Worm (Caenorhabditis elegans) whole organism, L4/young adult: Measurements from ENCODE around the gene jnk-1.

Experiments used
- W03F9.2 ChIP-seq: fragments of 150-350 bp; optimal IDR thresholded peaks from 2 replicates; lab custom pipeline; 2014; ENCODE audit warnings: missing biosample characterization, missing genetic modification characterization
- dao-5 ChIP-seq: sonication (generic microtip); optimal IDR thresholded peaks from 2 replicates; lab custom pipeline; 2016; ENCODE audit warnings: missing genotype, missing genetic modification characterization, moderate library complexity, missing compliant biosample characterization
- him-1 ChIP-seq: sonication (generic microtip); optimal IDR thresholded peaks from 2 replicates; lab custom pipeline; 2016; ENCODE audit warnings: missing genotype, missing genetic modification reagents, missing genetic modification characterization, missing compliant biosample characterization

jnk-1 gene

DNA sequence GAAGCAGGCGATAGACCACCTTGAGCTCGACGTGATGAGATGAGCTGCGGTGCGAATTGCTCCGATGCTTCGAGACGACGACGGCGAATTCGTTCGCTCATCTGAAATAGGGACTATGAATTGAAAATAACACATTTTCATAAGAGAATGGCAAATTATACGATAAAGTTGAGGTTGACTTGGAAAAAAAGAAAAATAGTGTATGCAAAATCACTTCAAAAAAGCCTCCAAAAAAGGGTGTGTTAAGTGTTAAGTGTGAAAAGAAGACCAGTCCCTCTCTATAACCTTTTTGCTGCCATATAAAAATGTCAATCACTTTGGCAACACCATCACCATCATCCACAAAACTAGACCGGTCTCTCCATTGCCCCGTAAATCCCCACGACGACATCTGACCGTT lies 29.4 kb downstream of the jnk-1 start, which contains the start of gene prkl-1:
TSS of gene prkl-1 (minus strand) at position 101 of the 400 bp plus-strand sequence.
- no peak for TF ChIP-seq him-1
- no peak for TF ChIP-seq W03F9.2
- no peak for TF ChIP-seq dao-5 (tag; lab: Kevin White, UChicago)

ce11 chrIV:6991070-6991469 lies 33.6 kb downstream of the jnk-1 start:
- no peak for TF ChIP-seq W03F9.2
- no peak for TF ChIP-seq dao-5 (tag; lab: Kevin White, UChicago)
- TF ChIP-seq him-1 = no peak

DNA sequence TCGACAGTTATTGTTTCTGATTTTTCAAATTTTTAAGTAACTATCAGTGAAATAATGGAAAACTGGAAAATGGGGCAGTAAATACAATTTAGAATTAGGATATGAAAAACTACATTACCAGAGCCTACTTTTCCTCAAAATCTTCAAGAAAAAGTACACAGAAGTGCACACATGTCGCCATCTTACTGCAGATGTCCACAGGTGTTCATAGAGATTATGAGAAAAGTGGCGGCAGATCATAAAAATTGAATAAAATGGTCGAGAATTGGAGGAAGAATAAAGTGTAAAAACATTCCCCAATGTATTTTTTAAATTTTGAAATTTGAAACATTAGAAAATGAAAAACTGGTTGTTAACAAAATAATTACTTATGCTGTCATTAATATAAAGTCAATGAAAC lies 40.5 kb downstream of the jnk-1 start:
- TF ChIP-seq W03F9.2 = no peak
- TF ChIP-seq dao-5 (tag; lab: Kevin White, UChicago) = no peak
- no peak for TF ChIP-seq him-1

- TF ChIP-seq dao-5 (tag; lab: Kevin White, UChicago) = no peak
- no peak for TF ChIP-seq W03F9.2
- no peak for TF ChIP-seq him-1
These were observed 41.8 kb downstream of the jnk-1 start, which contains the start of gene C25A8.5 for ce11 chrIV:6999206-6999605. Gene C25A8.5 (plus strand): TSS chrIV:6999506.

DNA sequence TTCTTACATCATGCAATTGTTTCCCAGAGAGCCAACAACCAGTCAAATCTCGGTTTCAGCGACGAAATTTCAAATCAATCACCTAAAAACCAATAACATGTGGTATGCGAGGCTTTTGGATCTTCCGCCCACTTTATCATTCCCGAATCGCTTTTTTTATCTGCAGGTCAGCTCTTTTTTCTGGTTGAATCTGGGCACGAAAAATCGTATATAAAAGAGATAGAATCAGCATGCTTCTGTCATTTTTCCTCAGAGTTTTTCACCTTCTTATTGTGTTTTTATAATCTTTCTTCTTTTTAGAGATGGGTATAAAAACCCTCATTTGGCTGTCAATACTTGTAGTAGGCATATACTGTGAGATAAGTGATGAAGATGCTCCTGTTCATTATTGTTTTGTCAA lies 45.9 kb downstream of the jnk-1 start, which contains the start of gene cht-3:
TSS of gene cht-3 (plus strand) at position 301 of the 400 bp plus-strand sequence.
- TF ChIP-seq dao-5 (tag; lab: Kevin White, UChicago) (no peak), W03F9.2 (no peak), him-1 (no peak)

- TF ChIP-seq dao-5 (tag; lab: Kevin White, UChicago) (no peak), W03F9.2 (no peak), him-1 (no peak)
These were observed 52.1 kb downstream of the jnk-1 start, which contains the start of gene C25A8.2 for ce11 chrIV:7009531-7009930. Gene C25A8.2 (plus strand): TSS chrIV:7009831.

- TF ChIP-seq him-1 (no peak), dao-5 (tag; lab: Kevin White, UChicago) (no peak), W03F9.2 (no peak)
These were observed 52.8 kb downstream of the jnk-1 start for ce11 chrIV:7010195-7010594.

ce11 chrIV:7010835-7011234 lies 53.4 kb downstream of the jnk-1 start, which contains the start of gene C25A8.1:
Gene C25A8.1 (plus strand): TSS chrIV:7011135.
- TF ChIP-seq W03F9.2 = no peak

DNA sequence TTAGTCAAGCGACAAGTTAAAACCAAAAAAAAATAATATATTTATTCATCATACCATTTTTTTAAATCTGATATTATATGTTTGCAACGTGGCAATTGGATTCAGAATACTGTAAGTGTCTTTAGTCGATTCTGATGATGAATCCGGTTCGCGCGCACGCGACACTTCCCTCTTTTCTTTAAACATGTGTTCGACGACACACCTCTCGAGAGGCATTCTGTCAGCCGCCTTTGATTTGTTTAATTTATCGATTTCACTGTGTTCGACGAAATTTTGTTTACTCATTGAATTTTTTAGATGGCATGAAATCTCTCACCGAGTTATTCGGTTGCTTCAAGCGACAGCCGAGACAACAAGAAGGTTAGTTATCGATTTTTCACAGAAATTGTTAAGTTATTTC lies 54.3 kb downstream of the jnk-1 start, which contains the start of gene trxr-1:
TSS of gene trxr-1 (plus strand) at position 227 of the 400 bp plus-strand sequence.
- TF ChIP-seq him-1 (no peak), W03F9.2 (no peak), dao-5 (tag; lab: Kevin White, UChicago) (no peak)

ce11 chrIV:7012214-7012613 lies 54.8 kb downstream of the jnk-1 start:
- TF ChIP-seq dao-5 (tag; lab: Kevin White, UChicago) = no peak

DNA sequence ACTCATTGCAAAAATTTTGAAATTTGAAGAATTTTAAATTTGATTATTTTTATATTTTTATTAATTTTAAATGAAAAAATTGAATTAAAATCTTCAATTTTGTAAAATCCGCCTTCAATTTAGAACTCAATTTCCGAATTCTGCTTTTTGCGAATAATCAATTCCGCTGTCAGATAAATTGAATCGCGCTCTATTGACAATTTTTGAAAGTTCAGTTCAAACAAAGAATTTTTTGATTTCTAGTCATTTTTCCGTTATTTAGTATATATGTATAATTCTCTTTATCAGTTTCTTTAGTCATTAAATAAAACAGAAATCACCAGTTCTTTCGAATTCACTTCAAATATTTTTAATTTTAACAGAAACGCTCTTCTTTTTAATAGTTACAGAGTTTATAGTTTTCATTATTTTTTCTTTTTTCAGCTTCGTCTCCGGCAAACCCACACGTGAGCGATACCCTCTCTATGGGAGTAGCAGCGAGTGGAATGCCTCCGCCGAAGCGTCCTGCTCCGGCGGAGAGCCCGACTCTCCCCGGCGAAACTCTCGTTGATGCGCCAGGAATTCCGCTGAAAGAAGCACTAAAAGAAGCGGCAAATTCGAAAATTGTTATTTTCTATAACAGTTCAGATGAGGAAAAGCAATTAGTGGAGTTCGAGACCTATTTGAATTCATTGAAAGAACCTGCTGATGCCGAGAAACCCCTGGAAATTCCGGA lies 55.4 kb downstream of the jnk-1 start:
- peak; percentile 38 for TF ChIP-seq W03F9.2
- no peak for TF ChIP-seq him-1
